Worm (Caenorhabditis elegans): Measurements from ENCODE around the gene R10E9.2.

The R10E9.2 gene

DNA sequence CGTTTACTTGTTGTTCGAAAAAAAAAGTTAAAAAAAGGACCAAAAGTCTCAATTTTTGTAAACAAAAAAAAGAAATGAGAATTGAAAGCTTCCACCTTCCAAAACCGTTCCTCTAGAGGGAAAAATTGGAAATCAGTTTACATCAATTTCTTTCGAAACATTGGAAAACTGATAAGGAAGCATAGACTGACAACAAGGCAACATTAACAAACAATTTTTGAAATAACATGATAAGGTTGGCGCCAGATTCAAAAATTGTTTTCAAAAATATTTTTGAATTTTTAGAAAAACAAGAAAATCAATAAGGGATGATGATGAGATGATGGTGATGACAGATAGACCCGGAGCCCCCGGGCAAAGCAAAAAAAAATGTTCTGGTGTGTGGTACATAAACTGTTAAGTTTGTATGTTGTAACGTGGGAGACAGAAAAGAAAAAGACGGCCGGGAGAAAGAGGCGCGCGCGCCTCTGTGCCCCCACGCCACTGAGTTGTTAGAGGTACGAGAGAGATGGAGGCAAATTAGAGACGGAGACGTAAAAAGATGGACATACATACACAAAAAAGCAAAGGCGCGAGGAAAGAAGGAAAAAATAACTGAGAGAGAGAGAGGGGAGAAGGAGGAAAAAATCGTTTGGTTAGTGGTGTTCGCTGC, 16.0 kb upstream of the R10E9.2 start (continued):
- no peak for TF ChIP-seq aha-1 (tag; optimal IDR thresholded peaks at IDR 0.05)
- no peak for TF ChIP-seq mef-2 (tag; optimal IDR thresholded peaks at IDR 0.05)
- peak; percentile 28 for TF ChIP-seq xbp-1 (tag; optimal IDR thresholded peaks at IDR 0.05)
- peak; percentile 61 for TF ChIP-seq skn-1 (tag; optimal IDR thresholded peaks at IDR 0.05)
- no peak for TF ChIP-seq mab-9 (GFP tag; IDR thresholded peaks at IDR 0.05)

ce11 chrIII:3978438-3978837, 14.3 kb upstream of the R10E9.2 start:
- TF ChIP-seq pag-3 (tag; optimal IDR thresholded peaks at IDR 0.05; ENCODE audit: borderline replicate concordance, insufficient read depth): no peak
- no peak for TF ChIP-seq isw-1 (GFP tag; IDR thresholded peaks at IDR 0.05)
- no peak for TF ChIP-seq efl-1 (optimal IDR thresholded peaks at IDR 0.05)
- TF ChIP-seq efl-1 (GFP tag; optimal IDR thresholded peaks at IDR 0.05 in 1 of 2): peak in 1 of 2 experiments; percentile 53
- peak; percentile 10 for TF ChIP-seq nhr-20 (tag; optimal IDR thresholded peaks at IDR 0.05)
- peak; percentile 22 for TF ChIP-seq mep-1 (tag; optimal IDR thresholded peaks at IDR 0.05)
- no peak for TF ChIP-seq vab-15 (tag; optimal IDR thresholded peaks at IDR 0.05)
- TF ChIP-seq lin-35 (GFP tag; optimal IDR thresholded peaks at IDR 0.05): peak in 1 of 2 experiments; percentile 9
- peak; percentile 37 for TF ChIP-seq blmp-1 (tag; optimal IDR thresholded peaks at IDR 0.05)
- peak; percentile 80 for TF ChIP-seq lin-14 (GFP tag; optimal IDR thresholded peaks at IDR 0.05)
- TF ChIP-seq sup-37 (GFP tag; optimal IDR thresholded peaks at IDR 0.05): no peak
- TF ChIP-seq nhr-71 (tag; optimal IDR thresholded peaks at IDR 0.05): peak; percentile 2
- TF ChIP-seq fkh-4 (tag; optimal IDR thresholded peaks at IDR 0.05; ENCODE audit: borderline replicate concordance): no peak
- TF ChIP-seq snu-23 (GFP tag; optimal IDR thresholded peaks at IDR 0.05): no peak

DNA sequence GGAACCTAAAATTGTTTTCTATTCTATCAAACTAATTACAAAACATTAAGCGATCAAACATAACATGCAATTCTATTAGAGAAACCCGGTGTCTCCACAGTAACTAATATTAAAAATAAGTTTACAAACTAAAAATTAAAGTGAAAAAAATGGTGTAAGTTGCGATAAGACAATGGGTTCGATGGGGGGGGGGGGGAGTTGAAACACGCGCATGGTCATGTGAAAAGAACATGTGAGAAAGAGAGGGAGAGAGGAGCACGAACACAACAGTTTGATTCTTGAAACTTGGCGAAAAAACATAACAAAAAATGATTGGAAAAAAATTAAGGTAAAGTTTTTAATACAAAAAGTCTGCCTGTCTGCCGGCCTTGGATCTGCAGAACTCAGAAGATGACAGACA, 12.9 kb upstream of the R10E9.2 start:
- TF ChIP-seq lin-35 (GFP tag; optimal IDR thresholded peaks at IDR 0.05) (peak in 1 of 2 experiments; percentile 23), lin-15B (tag; optimal IDR thresholded peaks at IDR 0.05) (no peak), mdl-1 (tag; optimal IDR thresholded peaks at IDR 0.05) (peak in 1 of 2 experiments; percentile 5), mef-2 (tag; optimal IDR thresholded peaks at IDR 0.05) (no peak)

ce11 chrIII:3976291-3976690, 12.2 kb upstream of the R10E9.2 start, which contains the start of gene msi-1:
Gene msi-1 (minus strand): TSS chrIII:3976391.
- TF ChIP-seq mab-9 (GFP tag; IDR thresholded peaks at IDR 0.05) (no peak), zag-1 (tag; optimal IDR thresholded peaks at IDR 0.05) (no peak), isw-1 (GFP tag; IDR thresholded peaks at IDR 0.05) (no peak), lin-35 (GFP tag; optimal IDR thresholded peaks at IDR 0.05) (no peak), lin-14 (GFP tag; optimal IDR thresholded peaks at IDR 0.05) (no peak), nhr-47 (tag; optimal IDR thresholded peaks at IDR 0.05) (no peak), fkh-10 (GFP tag; optimal IDR thresholded peaks at IDR 0.05) (no peak), Y116A8C.19 (tag; optimal IDR thresholded peaks at IDR 0.05; ENCODE audit: borderline replicate concordance) (no peak), ama-1 (optimal IDR thresholded peaks at IDR 0.05) (no peak), ztf-11 (tag; optimal IDR thresholded peaks at IDR 0.05) (no peak), C16A3.4 (tag; optimal IDR thresholded peaks at IDR 0.05) (no peak)

- TF ChIP-seq nhr-12 (tag; optimal IDR thresholded peaks at IDR 0.05) (no peak), hlh-17 (GFP tag; optimal IDR thresholded peaks at IDR 0.05; ENCODE audit: borderline replicate concordance) (no peak)
Observed at ce11 chrIII:3975008-3975407, 10.9 kb upstream of the R10E9.2 start.

DNA sequence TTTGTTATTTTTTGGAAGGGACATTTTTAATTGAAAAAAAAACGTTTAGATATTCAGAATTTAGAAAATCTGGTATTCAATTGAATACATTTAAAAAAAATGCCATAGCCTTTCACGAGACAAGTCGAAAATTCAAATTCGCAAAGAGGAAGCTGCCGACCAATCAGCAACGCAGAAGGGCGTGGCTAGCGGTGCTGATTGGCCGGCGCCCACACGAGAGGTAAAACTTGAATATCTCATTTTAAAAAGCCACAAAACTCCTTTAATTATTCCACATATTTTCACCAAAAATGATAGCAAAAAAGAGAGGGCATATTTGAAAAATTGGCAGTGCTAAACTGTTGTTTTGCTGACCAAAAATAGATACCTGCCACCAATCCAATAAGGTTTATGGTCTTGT, 10.4 kb upstream of the R10E9.2 start:
- TF ChIP-seq ets-5 (GFP tag; IDR thresholded peaks at IDR 0.05): no peak
- TF ChIP-seq efl-1 (optimal IDR thresholded peaks at IDR 0.05): no peak
- no peak for TF ChIP-seq efl-1 (GFP tag; optimal IDR thresholded peaks at IDR 0.05 in 1 of 2)
- no peak for TF ChIP-seq ceh-88 (GFP tag; IDR thresholded peaks at IDR 0.05)
- TF ChIP-seq blmp-1 (tag; optimal IDR thresholded peaks at IDR 0.05): no peak
- TF ChIP-seq elt-2 (tag; optimal IDR thresholded peaks at IDR 0.05): no peak
- no peak for TF ChIP-seq lin-15B (tag; optimal IDR thresholded peaks at IDR 0.05)
- no peak for TF ChIP-seq lin-13 (GFP tag; optimal IDR thresholded peaks at IDR 0.05)
- no peak for TF ChIP-seq hpl-2 (GFP tag; optimal IDR thresholded peaks at IDR 0.05)

Measured in whole organism, L1 larva.